Fruit fly (Drosophila melanogaster) whole organism, embryonic: ENCODE data around the gene CG14300.
A peak's percentile ranks its signal among the peaks of the same experiment; 100 is the strongest.

Experiments
- CG11456 ChIP-seq: fragments of 200-800 bp; sonication (Bioruptor generic); IDR thresholded peaks from 3 replicates; pipeline ENCODE4 v1.3.6; 2022; ENCODE audit warnings: missing biosample characterization, missing genetic modification characterization
- CG13624 ChIP-seq: fragments of 200-800 bp; sonication (Bioruptor generic); optimal IDR thresholded peaks from 2 replicates; lab custom pipeline; 2016; ENCODE audit warnings: missing biosample characterization, missing genetic modification characterization
- CG3281 ChIP-seq: fragments of 200-800 bp; sonication (Bioruptor generic); optimal IDR thresholded peaks from 3 replicates; lab custom pipeline; 2017; ENCODE audit warnings: missing biosample characterization, mild to moderate bottlenecking, missing genetic modification characterization
- br ChIP-seq: fragments of >200 bp; optimal IDR thresholded peaks from 2 replicates; lab custom pipeline; 2017
- sens ChIP-seq: fragments of 200-800 bp; sonication (Bioruptor generic); peaks from one replicate; lab custom pipeline; 2016; ENCODE audit warnings: missing biosample characterization, missing genetic modification characterization

DNA sequence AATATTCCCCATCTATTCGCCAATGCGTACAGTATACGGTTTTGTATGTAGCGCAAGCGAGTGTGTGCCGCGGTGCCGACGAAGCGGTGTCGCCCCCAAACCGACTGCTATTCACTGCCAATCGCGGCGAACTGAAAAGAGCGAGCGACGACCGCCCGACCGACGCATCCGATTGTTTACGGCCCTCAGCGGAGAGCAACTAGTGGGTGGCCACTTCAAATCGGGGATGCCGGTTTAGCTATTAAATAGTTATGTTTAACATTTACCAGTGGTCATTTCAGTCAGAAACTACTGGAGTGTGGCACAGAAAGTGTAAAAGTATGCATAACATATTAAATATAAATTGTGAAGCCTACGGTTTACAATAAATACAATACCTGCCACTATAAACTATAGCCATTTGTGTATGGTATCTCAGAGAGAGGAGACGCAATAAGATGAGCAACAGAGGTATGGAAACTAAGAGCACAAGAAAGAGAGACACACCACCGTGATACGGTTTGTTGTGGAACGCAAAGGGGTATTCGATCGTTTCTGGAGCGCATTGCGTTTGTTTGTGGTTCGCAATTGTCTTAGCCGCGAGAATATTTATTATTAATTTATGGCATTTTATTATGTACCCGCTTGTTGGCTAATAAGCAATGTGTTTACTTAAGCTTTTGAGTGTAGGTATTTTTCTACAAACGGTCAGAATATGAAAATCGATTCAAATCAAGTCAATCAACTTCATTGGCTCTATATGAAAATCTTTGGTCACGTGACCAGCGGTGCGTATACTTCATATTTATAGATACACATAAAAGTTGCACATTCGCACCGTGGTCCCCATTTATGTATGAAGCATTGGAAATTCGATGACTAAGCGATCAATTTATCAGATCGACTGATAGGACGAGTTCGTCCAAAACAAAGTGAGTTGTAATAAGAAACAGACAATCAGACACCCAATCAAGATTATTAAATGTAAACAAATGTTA lies 46.8 kb upstream of the CG14300 start:
- no peak for TF ChIP-seq CG13624 (GFP tag; lab: Kevin White, UChicago)
- peak; percentile 41; the same call in 1 of the 3 replicates for TF ChIP-seq CG11456
- no peak for TF ChIP-seq br (lab: Kevin White, UChicago)
- peak; percentile 82 for TF ChIP-seq sens (GFP tag; lab: Kevin White, UChicago)
- TF ChIP-seq CG3281 (GFP tag; lab: Kevin White, UChicago), result no peak
